Fruit fly (Drosophila melanogaster) whole organism, prepupa: Measurements from ENCODE around the gene Ctr1A.

Experiments
- CG6276 ChIP-seq: fragments of 200-800 bp; sonication (Bioruptor generic); optimal IDR thresholded peaks from 2 replicates; lab custom pipeline; 2017; ENCODE audit warnings: missing biosample characterization, mild to moderate bottlenecking, missing genetic modification characterization
- CG8119 ChIP-seq: fragments of 200-800 bp; sonication (Bioruptor generic); IDR thresholded peaks from 3 replicates; pipeline ENCODE4 v1.3.6; 2022; ENCODE audit warnings: missing biosample characterization, missing genetic modification characterization
- OdsH ChIP-seq: fragments of 200-800 bp; sonication (Bioruptor generic); optimal IDR thresholded peaks from 3 replicates; lab custom pipeline; 2016; ENCODE audit warnings: missing biosample characterization, missing genetic modification characterization
- Sox102F ChIP-seq: fragments of 200-800 bp; sonication (Bioruptor generic); optimal IDR thresholded peaks from 2 replicates; lab custom pipeline; 2016; ENCODE audit warnings: missing biosample characterization, mild to moderate bottlenecking, missing genetic modification characterization
- acj6 ChIP-seq: fragments of 200-800 bp; sonication (Bioruptor generic); optimal IDR thresholded peaks from 3 replicates; lab custom pipeline; 2016; ENCODE audit warnings: missing biosample characterization, missing genetic modification characterization
- eg ChIP-seq: fragments of 200-800 bp; sonication (Bioruptor generic); IDR thresholded peaks from 3 replicates; pipeline ENCODE4 v1.3.6; 2022; ENCODE audit warnings: missing biosample characterization, missing genetic modification characterization
- fd85E ChIP-seq: fragments of 200-800 bp; sonication (Bioruptor generic); optimal IDR thresholded peaks from 3 replicates; lab custom pipeline; 2016; ENCODE audit warnings: missing biosample characterization, missing genetic modification characterization
- spab ChIP-seq: fragments of 200-800 bp; sonication (Bioruptor generic); optimal IDR thresholded peaks from 2 replicates; lab custom pipeline; 2017; ENCODE audit warnings: missing biosample characterization, mild to moderate bottlenecking, missing genetic modification characterization, missing genetic modification reagents

DNA sequence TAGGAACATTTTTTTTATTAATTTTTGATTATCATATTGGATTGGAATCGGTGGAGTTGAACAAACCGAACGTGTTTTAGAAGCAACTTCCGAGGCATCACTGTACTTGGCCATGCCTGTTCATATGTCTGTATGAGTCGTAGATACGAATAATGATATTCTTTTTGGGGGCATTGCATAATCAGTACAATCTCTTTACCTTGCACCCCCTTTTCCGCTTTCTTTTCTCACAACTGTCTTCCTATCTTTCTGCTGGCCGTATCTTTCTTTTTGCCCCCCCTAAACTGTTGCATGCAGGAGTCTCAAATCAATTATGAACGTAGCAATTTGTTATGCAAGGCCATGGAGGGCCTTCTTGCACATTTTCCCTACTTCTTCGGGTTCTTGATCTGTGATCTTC, 44.4 kb downstream of the Ctr1A start:
- no peak for TF ChIP-seq fd85E (GFP tag; lab: Kevin White, UChicago)
- TF ChIP-seq CG8119 (GFP tag; lab: Robert Waterston, UW): no peak
- TF ChIP-seq Sox102F (GFP tag; lab: Kevin White, UChicago): no peak
- no peak for TF ChIP-seq acj6 (GFP tag; lab: Kevin White, UChicago)
- no peak for TF ChIP-seq eg (GFP tag; lab: Robert Waterston, UW)
- no peak for TF ChIP-seq spab
- no peak for TF ChIP-seq OdsH (GFP tag; lab: Kevin White, UChicago)
- no peak for TF ChIP-seq CG6276 (GFP tag; lab: Kevin White, UChicago)
